Worm (Caenorhabditis elegans) whole organism, L4/young adult: Measurements from ENCODE around the gene lec-5.

Experiments
- W03F9.2 ChIP-seq: fragments of 150-350 bp; optimal IDR thresholded peaks from 2 replicates; lab custom pipeline; 2014; ENCODE audit warnings: missing biosample characterization, missing genetic modification characterization
- dao-5 ChIP-seq: sonication (generic microtip); optimal IDR thresholded peaks from 2 replicates; lab custom pipeline; 2016; ENCODE audit warnings: missing genotype, missing genetic modification characterization, moderate library complexity, missing compliant biosample characterization
- him-1 ChIP-seq: sonication (generic microtip); optimal IDR thresholded peaks from 2 replicates; lab custom pipeline; 2016; ENCODE audit warnings: missing genotype, missing genetic modification reagents, missing genetic modification characterization, missing compliant biosample characterization

Gene lec-5

ce11 chrII:5806563-5806962 lies 34.3 kb downstream of the lec-5 start:
- TF ChIP-seq dao-5 (tag; lab: Kevin White, UChicago) (no peak), him-1 (no peak), W03F9.2 (tag; lab: Kevin White, UChicago) (no peak)

DNA sequence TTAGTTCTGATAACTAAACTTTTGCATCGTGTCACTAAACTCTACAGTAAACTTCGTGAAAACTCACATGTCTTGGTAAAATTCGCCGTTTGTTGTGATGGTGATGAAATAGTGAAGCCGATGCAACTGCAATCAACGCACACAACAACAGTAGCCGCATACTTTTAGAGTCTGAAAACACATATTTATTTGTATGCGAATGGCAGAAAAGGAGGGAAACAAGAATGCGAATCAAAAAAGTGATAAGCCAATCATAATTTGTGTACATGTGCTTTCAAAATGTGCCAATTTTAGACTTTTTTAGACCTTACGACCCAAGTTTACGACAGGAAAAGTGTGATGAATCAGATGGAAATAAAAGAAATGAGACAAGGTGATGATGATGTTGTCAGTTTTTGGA lies 35.6 kb downstream of the lec-5 start, which contains the start of gene K05F1.10:
Gene K05F1.10 (minus strand): TSS at position 171 of the 400 bp plus-strand sequence.
- no peak for TF ChIP-seq him-1
- TF ChIP-seq dao-5 (tag; lab: Kevin White, UChicago) = no peak
- no peak for TF ChIP-seq W03F9.2 (tag; lab: Kevin White, UChicago)

ce11 chrII:5804288-5804687 lies 36.6 kb downstream of the lec-5 start:
- TF ChIP-seq him-1 = no peak
- TF ChIP-seq W03F9.2 (tag; lab: Kevin White, UChicago) = no peak
- TF ChIP-seq dao-5 (tag; lab: Kevin White, UChicago) = no peak

DNA sequence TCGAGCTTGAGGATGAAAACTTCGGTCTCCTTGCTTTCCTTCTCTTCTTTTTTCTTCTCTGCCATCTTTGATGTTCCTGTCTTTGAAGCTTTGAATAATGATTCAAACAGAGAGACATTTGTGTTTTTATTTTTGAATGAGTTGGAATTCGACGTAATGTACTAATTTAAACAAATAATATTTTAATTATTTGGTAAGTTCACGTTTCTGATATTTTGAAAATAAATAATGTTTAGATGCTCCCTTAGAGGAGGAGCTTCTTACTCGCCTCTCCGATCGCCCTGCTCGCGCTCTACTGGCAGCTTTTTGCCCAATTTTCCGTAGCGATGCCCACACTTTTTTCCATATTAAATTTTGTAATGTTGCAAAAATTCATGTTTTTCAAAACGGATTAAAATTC lies 39.8 kb downstream of the lec-5 start, which contains the start of the genes K05F1.9 and K05F1.1:
Gene K05F1.9 (minus strand): TSS at position 101 of the 400 bp plus-strand sequence.
Gene K05F1.1 (plus strand): TSS at position 308 of the 400 bp plus-strand sequence.
- TF ChIP-seq dao-5 (tag; lab: Kevin White, UChicago) = no peak
- no peak for TF ChIP-seq him-1
- TF ChIP-seq W03F9.2 (tag; lab: Kevin White, UChicago) = no peak

ce11 chrII:5799553-5799952 lies 41.4 kb downstream of the lec-5 start, which contains the start of gene K05F1.8:
K05F1.8 (minus strand) TSS chrII:5799653.
- TF ChIP-seq W03F9.2 (tag; lab: Kevin White, UChicago) (no peak), dao-5 (tag; lab: Kevin White, UChicago) (no peak)

DNA sequence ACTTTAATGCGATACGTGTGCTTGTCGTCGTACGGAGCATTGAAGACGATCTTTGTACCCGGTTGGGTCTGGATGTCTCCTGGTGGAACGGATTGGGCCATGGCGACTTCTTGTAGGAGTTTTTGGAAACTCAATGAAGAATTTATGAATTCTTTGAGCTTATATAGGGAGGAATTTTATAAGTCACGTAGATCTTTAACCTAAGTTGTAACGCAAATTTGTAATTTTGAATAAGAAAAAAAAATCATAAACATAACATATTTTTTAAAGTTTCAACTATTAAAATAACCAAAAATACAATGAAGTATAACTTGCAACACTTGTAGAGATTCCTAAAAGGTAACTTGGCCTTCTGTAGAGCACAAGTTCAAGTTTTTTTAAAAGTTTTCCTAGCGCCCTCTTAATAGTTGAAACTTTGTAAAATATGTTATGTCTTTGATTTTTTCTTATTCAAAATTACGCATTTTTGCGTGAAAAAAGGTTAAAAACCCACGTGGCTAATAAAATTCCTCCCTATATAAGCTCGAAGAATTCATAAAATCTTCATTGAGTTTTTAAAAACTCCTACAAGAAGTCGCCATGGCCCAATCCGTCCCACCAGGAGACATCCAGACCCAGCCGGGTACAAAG lies 43.4 kb downstream of the lec-5 start, which contains the start of the genes msp-63 and msp-142:
Gene msp-63 (minus strand): TSS at position 101 of the 630 bp plus-strand sequence.
Gene msp-142 (plus strand): TSS at position 580 of the 630 bp plus-strand sequence.
- TF ChIP-seq W03F9.2 (tag; lab: Kevin White, UChicago) (no peak), him-1 (no peak), dao-5 (tag; lab: Kevin White, UChicago) (no peak)

- TF ChIP-seq him-1 = no peak
- no peak for TF ChIP-seq dao-5 (tag; lab: Kevin White, UChicago)
- TF ChIP-seq W03F9.2 (tag; lab: Kevin White, UChicago) = no peak
Measured at ce11 chrII:5794195-5794594, 46.7 kb downstream of the lec-5 start, which contains the start of gene acdh-8. acdh-8 (plus strand) TSS chrII:5794495.

ce11 chrII:5792490-5792889 lies 48.4 kb downstream of the lec-5 start, which contains the start of gene K05F1.14:
K05F1.14 (minus strand) TSS chrII:5792590.
- no peak for TF ChIP-seq dao-5 (tag; lab: Kevin White, UChicago)
- TF ChIP-seq W03F9.2 (tag; lab: Kevin White, UChicago) = no peak
- TF ChIP-seq him-1 = no peak

ce11 chrII:5790313-5790773 lies 50.6 kb downstream of the lec-5 start, which contains the start of gene lect-2:
lect-2 (plus strand) TSS chrII:5790723.
- TF ChIP-seq him-1 (no peak), dao-5 (tag; lab: Kevin White, UChicago) (no peak), W03F9.2 (tag; lab: Kevin White, UChicago) (no peak)
